Worm (Caenorhabditis elegans) whole organism, young adult: ENCODE measurements around the gene ndub-2.

Experiments used
- C06A6.2 ChIP-seq: fragments of 200-800 bp; sonication (Bioruptor generic); conservative IDR thresholded peaks from 2 replicates; pipeline ENCODE4 v1.3.6; 2022; ENCODE audit warnings: missing genetic modification characterization, missing compliant biosample characterization
- F10E7.11 ChIP-seq: sonication (generic microtip); optimal IDR thresholded peaks from 2 replicates; lab custom pipeline; 2017; ENCODE audit warnings: mild to moderate bottlenecking, missing genetic modification characterization, moderate library complexity, missing compliant biosample characterization
- F33H1.4 ChIP-seq: fragments of 200-800 bp; sonication (Bioruptor generic); IDR thresholded peaks from 2 replicates; pipeline ENCODE4 v1.3.6; 2022; ENCODE audit warnings: missing genetic modification reagents, missing genetic modification characterization, missing compliant biosample characterization
- F37B4.10 ChIP-seq: fragments of 200-800 bp; sonication (Bioruptor generic); IDR thresholded peaks from 2 replicates; pipeline ENCODE4 v1.3.6; 2022; ENCODE audit warnings: missing genetic modification characterization, missing compliant biosample characterization
- F49E8.2 ChIP-seq: sonication (generic microtip); optimal IDR thresholded peaks from 3 replicates; lab custom pipeline; 2017; ENCODE audit warnings: missing genetic modification characterization, mild to moderate bottlenecking, missing compliant biosample characterization, antibody characterized with exemption, moderate library complexity; ENCODE audit not compliant: insufficient read depth
- F55B11.4 ChIP-seq: sonication (generic microtip); optimal IDR thresholded peaks from 2 replicates; lab custom pipeline; 2016; ENCODE audit warnings: missing compliant biosample characterization, missing genetic modification characterization, borderline replicate concordance; ENCODE audit not compliant: insufficient read depth
- F57A8.1 ChIP-seq: fragments of 200-800 bp; sonication (Bioruptor generic); optimal IDR thresholded peaks from 2 replicates; lab custom pipeline; 2018; ENCODE audit warnings: mild to moderate bottlenecking, missing genetic modification characterization, moderate library complexity, missing compliant biosample characterization
- F57C9.4 ChIP-seq: sonication (generic microtip); optimal IDR thresholded peaks from 2 replicates; lab custom pipeline; 2017; ENCODE audit warnings: mild to moderate bottlenecking, missing genetic modification characterization, missing compliant biosample characterization
- Y53F4B.3 ChIP-seq: fragments of 200-800 bp; sonication (Bioruptor generic); IDR thresholded peaks from 2 replicates; pipeline ENCODE4 v1.3.6; 2022; ENCODE audit warnings: missing genetic modification reagents, missing genetic modification characterization, missing compliant biosample characterization
- Y56A3A.18 ChIP-seq: fragments of 200-800 bp; sonication (Bioruptor generic); IDR thresholded peaks from 2 replicates; pipeline ENCODE4 v1.3.6; 2022; ENCODE audit warnings: missing genetic modification reagents, missing genetic modification characterization, missing compliant biosample characterization
- ama-1 ChIP-seq, 3 experiments: fragments of 150-350 bp in 1 of 3; sonication (generic microtip) in 2 of 3; optimal IDR thresholded peaks; 2 replicates each; lab custom pipeline; 2014 to 2018; ENCODE audit warnings: missing biosample characterization in 2 of 3, missing genetic modification characterization in 2 of 3, missing genetic modification reagents in 2 of 3
- attf-3 ChIP-seq: fragments of 200-800 bp; sonication (Bioruptor generic); conservative IDR thresholded peaks from 2 replicates; pipeline ENCODE4 v1.3.6; 2022; ENCODE audit warnings: missing genetic modification reagents, missing genetic modification characterization, missing compliant biosample characterization
- attf-6 ChIP-seq: fragments of 200-800 bp; sonication (Bioruptor generic); IDR thresholded peaks from 2 replicates; pipeline ENCODE4 v1.3.6; 2022; ENCODE audit warnings: missing genetic modification reagents, missing genetic modification characterization, missing compliant biosample characterization
- bed-1 ChIP-seq: fragments of 200-800 bp; sonication (Bioruptor generic); IDR thresholded peaks from 2 replicates; pipeline ENCODE4 v1.3.6; 2022; ENCODE audit warnings: missing genetic modification reagents, missing genetic modification characterization, missing compliant biosample characterization
- ceh-27 ChIP-seq: fragments of 200-800 bp; sonication (Bioruptor generic); optimal IDR thresholded peaks from 2 replicates; lab custom pipeline; 2018; ENCODE audit warnings: mild to moderate bottlenecking, missing genetic modification characterization, moderate library complexity, missing compliant biosample characterization
- ceh-58 ChIP-seq: fragments of 200-800 bp; sonication (Bioruptor generic); IDR thresholded peaks from 2 replicates; pipeline ENCODE4 v1.3.6; 2022; ENCODE audit warnings: missing genetic modification characterization, missing compliant biosample characterization
- die-1 ChIP-seq: sonication (generic microtip); optimal IDR thresholded peaks from 2 replicates; lab custom pipeline; 2016; ENCODE audit warnings: missing genotype, mild to moderate bottlenecking, missing genetic modification characterization, missing compliant biosample characterization
- dox-1 ChIP-seq: fragments of 200-800 bp; sonication (Bioruptor generic); IDR thresholded peaks from 2 replicates; pipeline ENCODE4 v1.3.6; 2022; ENCODE audit warnings: missing genetic modification reagents, missing genetic modification characterization, missing compliant biosample characterization
- egl-44 ChIP-seq: fragments of 200-800 bp; sonication (Bioruptor generic); IDR thresholded peaks from 2 replicates; pipeline ENCODE4 v1.3.6; 2022; ENCODE audit warnings: missing genetic modification reagents, missing genetic modification characterization, missing compliant biosample characterization
- fkh-3 ChIP-seq: sonication (generic microtip); optimal IDR thresholded peaks from 2 replicates; lab custom pipeline; 2016; ENCODE audit warnings: mild to moderate bottlenecking, missing genetic modification characterization, missing compliant biosample characterization
- gei-17 ChIP-seq: fragments of 200-800 bp; sonication (Bioruptor generic); optimal IDR thresholded peaks from 2 replicates; lab custom pipeline; 2018; ENCODE audit warnings: mild to moderate bottlenecking, missing genetic modification characterization, missing compliant biosample characterization
- him-1 ChIP-seq: sonication (generic microtip); optimal IDR thresholded peaks from 2 replicates; lab custom pipeline; 2016; ENCODE audit warnings: missing genotype, missing genetic modification reagents, missing genetic modification characterization, missing compliant biosample characterization
- hsf-1 ChIP-seq: fragments of 200-800 bp; sonication (Bioruptor generic); IDR thresholded peaks from 2 replicates; pipeline ENCODE4 v1.3.6; 2022; ENCODE audit warnings: missing genetic modification reagents, missing genetic modification characterization, missing compliant biosample characterization
- lin-26 ChIP-seq: fragments of 200-800 bp; sonication (Bioruptor generic); IDR thresholded peaks from 2 replicates; pipeline ENCODE4 v1.3.6; 2022; ENCODE audit warnings: missing genetic modification reagents, missing genetic modification characterization, missing compliant biosample characterization
- lin-35 ChIP-seq, 3 experiments: fragments of 150-350 bp in 2 of 3; sonication (generic microtip) in 1 of 3; optimal IDR thresholded peaks; 2 replicates each; lab custom pipeline; 2014 to 2018; ENCODE audit warnings: missing biosample characterization in 3 of 3, missing genetic modification characterization in 3 of 3, missing genetic modification reagents in 3 of 3
- lin-54 ChIP-seq: fragments of 200-800 bp; sonication (Bioruptor generic); optimal IDR thresholded peaks from 2 replicates; lab custom pipeline; 2018; ENCODE audit warnings: mild to moderate bottlenecking, missing genetic modification characterization, missing compliant biosample characterization
- madf-3 ChIP-seq: fragments of 200-800 bp; sonication (Bioruptor generic); IDR thresholded peaks from 2 replicates; pipeline ENCODE4 v1.3.6; 2022; ENCODE audit warnings: missing genetic modification reagents, missing genetic modification characterization, missing compliant biosample characterization
- nfya-1 ChIP-seq: sonication (generic microtip); optimal IDR thresholded peaks from 2 replicates; lab custom pipeline; 2017; ENCODE audit warnings: antibody characterized with exemption, missing compliant biosample characterization, missing genetic modification characterization, borderline replicate concordance; ENCODE audit not compliant: insufficient read depth
- nfya-2 ChIP-seq: fragments of 200-800 bp; sonication (Bioruptor generic); IDR thresholded peaks from 2 replicates; pipeline ENCODE4 v1.3.6; 2022; ENCODE audit warnings: missing genetic modification reagents, missing genetic modification characterization, missing compliant biosample characterization
- nfyb-1 ChIP-seq: fragments of 200-800 bp; sonication (Bioruptor generic); IDR thresholded peaks from 2 replicates; pipeline ENCODE4 v1.3.6; 2022; ENCODE audit warnings: missing genetic modification reagents, missing genetic modification characterization, missing compliant biosample characterization
- nhr-120 ChIP-seq: fragments of 200-800 bp; sonication (Bioruptor generic); IDR thresholded peaks from 2 replicates; pipeline ENCODE4 v1.3.6; 2022; ENCODE audit warnings: missing genetic modification characterization, missing compliant biosample characterization
- nhr-80 ChIP-seq: sonication (generic microtip); optimal IDR thresholded peaks from 2 replicates; lab custom pipeline; 2016; ENCODE audit warnings: missing genetic modification characterization, missing compliant biosample characterization
- rec-8 ChIP-seq, 2 experiments: sonication (generic microtip); optimal IDR thresholded peaks; 2 replicates each; lab custom pipeline; 2016; ENCODE audit warnings: mild to moderate bottlenecking in 2 of 2, missing genetic modification characterization in 2 of 2, missing genetic modification reagents in 2 of 2, missing genotype in 2 of 2, missing biosample characterization in 1 of 2, missing compliant biosample characterization in 1 of 2, moderate library complexity in 1 of 2
- repo-1 ChIP-seq: sonication (generic microtip); optimal IDR thresholded peaks from 2 replicates; lab custom pipeline; 2017; ENCODE audit warnings: mild to moderate bottlenecking, missing genetic modification characterization, missing compliant biosample characterization
- sea-2 ChIP-seq: fragments of 200-800 bp; sonication (Bioruptor generic); IDR thresholded peaks from 2 replicates; pipeline ENCODE4 v1.3.6; 2022; ENCODE audit warnings: missing genetic modification characterization, missing compliant biosample characterization
- snpc-1.3 ChIP-seq: sonication (generic microtip); optimal IDR thresholded peaks from 2 replicates; lab custom pipeline; 2017; ENCODE audit warnings: missing genetic modification characterization, mild to moderate bottlenecking, missing compliant biosample characterization, antibody characterized with exemption, moderate library complexity, missing genotype, missing genetic modification reagents; ENCODE audit not compliant: insufficient read depth
- snpc-4 ChIP-seq, 5 experiments: fragments of 150-350 bp in 1 of 5; sonication (generic microtip) in 4 of 5; optimal IDR thresholded peaks; 2 replicates each; lab custom pipeline; 2014 to 2018; ENCODE audit warnings: missing genetic modification characterization in 5 of 5, missing biosample characterization in 3 of 5, antibody characterized with exemption in 2 of 5, mild to moderate bottlenecking in 2 of 5, missing compliant biosample characterization in 2 of 5, missing genotype in 2 of 5, moderate library complexity in 2 of 5, missing genetic modification reagents in 1 of 5
- somi-1 ChIP-seq: fragments of 200-800 bp; sonication (Bioruptor generic); optimal IDR thresholded peaks from 2 replicates; lab custom pipeline; 2018; ENCODE audit warnings: mild to moderate bottlenecking, missing genetic modification characterization, missing compliant biosample characterization
- tbx-9 ChIP-seq: sonication (generic microtip); optimal IDR thresholded peaks from 2 replicates; lab custom pipeline; 2016; ENCODE audit warnings: borderline replicate concordance, missing genetic modification characterization, inconsistent platforms, missing compliant biosample characterization
- unc-130 ChIP-seq: sonication (generic microtip); optimal IDR thresholded peaks from 2 replicates; lab custom pipeline; 2016; ENCODE audit warnings: missing genetic modification reagents, missing genetic modification characterization, missing compliant biosample characterization
- zim-3 ChIP-seq: sonication (generic microtip); optimal IDR thresholded peaks from 2 replicates; lab custom pipeline; 2017; ENCODE audit warnings: mild to moderate bottlenecking, missing genetic modification characterization, moderate library complexity, missing compliant biosample characterization
- ztf-18 ChIP-seq: sonication (generic microtip); optimal IDR thresholded peaks from 2 replicates; lab custom pipeline; 2016; ENCODE audit warnings: missing genotype, mild to moderate bottlenecking, missing genetic modification characterization, missing compliant biosample characterization
- ztf-25 ChIP-seq: fragments of 200-800 bp; sonication (Bioruptor generic); IDR thresholded peaks from 2 replicates; pipeline ENCODE4 v1.3.6; 2022; ENCODE audit warnings: missing genetic modification reagents, missing genetic modification characterization, missing compliant biosample characterization
- ztf-26 ChIP-seq: sonication (generic microtip); optimal IDR thresholded peaks from 2 replicates; lab custom pipeline; 2017; ENCODE audit warnings: missing genetic modification characterization, missing compliant biosample characterization
- ztf-28 ChIP-seq: fragments of 200-800 bp; sonication (Bioruptor generic); IDR thresholded peaks from 2 replicates; pipeline ENCODE4 v1.3.6; 2022; ENCODE audit warnings: missing genetic modification reagents, missing genetic modification characterization, missing compliant biosample characterization
- ztf-3 ChIP-seq: fragments of 200-800 bp; sonication (Bioruptor generic); optimal IDR thresholded peaks from 2 replicates; lab custom pipeline; 2018; ENCODE audit warnings: mild to moderate bottlenecking, missing genetic modification characterization, missing compliant biosample characterization

Gene ndub-2

ce11 chrII:8996064-8996463 lies at the start of gene ndub-2:
TSS of gene ndub-2 (plus strand) at chrII:8996364.
- TF ChIP-seq nfya-2 = no peak
- TF ChIP-seq die-1 (tag; lab: Kevin White, UChicago) = no peak
- TF ChIP-seq nfya-1 = no peak
- TF ChIP-seq nfyb-1 = no peak
- no peak for TF ChIP-seq repo-1 (tag; lab: Kevin White, UChicago)
- no peak for TF ChIP-seq egl-44
- no peak for TF ChIP-seq snpc-4 (GFP tag; optimal IDR thresholded peaks at IDR 0.05; lab: Kevin White, UChicago)
- TF ChIP-seq snpc-4 (tag; optimal IDR thresholded peaks at IDR 0.05; lab: Kevin White, UChicago) = no peak
- no peak for TF ChIP-seq Y53F4B.3 (GFP tag; lab: Robert Waterston, UW)
- no peak for TF ChIP-seq bed-1
- no peak for TF ChIP-seq nhr-80
- no peak for TF ChIP-seq lin-54 (GFP tag; lab: Kevin White, UChicago)
- no peak for TF ChIP-seq zim-3 (tag; lab: Kevin White, UChicago)
- TF ChIP-seq ceh-58 = no peak
- no peak for TF ChIP-seq hsf-1
- no peak for TF ChIP-seq C06A6.2 (GFP tag; lab: Robert Waterston, UW)
- no peak for TF ChIP-seq attf-6 (GFP tag; lab: Robert Waterston, UW)
- no peak for TF ChIP-seq dox-1 (GFP tag; lab: Robert Waterston, UW)
- TF ChIP-seq unc-130 = no peak
- TF ChIP-seq F10E7.11 (tag; lab: Kevin White, UChicago) = no peak
- no peak for TF ChIP-seq ceh-27 (GFP tag; lab: Kevin White, UChicago)
- TF ChIP-seq, all 124 proteins: peak for 0

ce11 chrII:8947391-8947790 lies 48.8 kb upstream of the ndub-2 start, which contains the start of gene cutl-15:
TSS of gene cutl-15 (minus strand) at chrII:8947688.
- TF ChIP-seq attf-3 (GFP tag; lab: Robert Waterston, UW) (no peak), nhr-120 (no peak), ztf-26 (tag; lab: Kevin White, UChicago) (no peak), somi-1 (GFP tag; lab: Kevin White, UChicago) (no peak), F49E8.2 (no peak), him-1 (tag; lab: Kevin White, UChicago) (no peak), F37B4.10 (GFP tag; lab: Robert Waterston, UW) (no peak), snpc-1.3 (no peak), F33H1.4 (no peak), lin-35 (GFP tag; optimal IDR thresholded peaks at IDR 0.05; lab: Kevin White, UChicago) (no peak), tbx-9 (tag; lab: Kevin White, UChicago) (no peak), ceh-27 (GFP tag; lab: Kevin White, UChicago) (no peak), bed-1 (no peak), lin-54 (GFP tag; lab: Kevin White, UChicago) (no peak), F57A8.1 (GFP tag; lab: Kevin White, UChicago) (no peak), gei-17 (no peak), Y56A3A.18 (GFP tag; lab: Robert Waterston, UW) (no peak), ztf-18 (no peak)
- TF ChIP-seq, all 124 proteins: peak for 0

- TF ChIP-seq nhr-80 = no peak
- TF ChIP-seq ztf-3 (GFP tag; lab: Kevin White, UChicago) = no peak
- TF ChIP-seq ztf-28 (GFP tag; lab: Robert Waterston, UW) = no peak
- no peak for TF ChIP-seq F57C9.4 (tag; lab: Kevin White, UChicago)
- no peak for TF ChIP-seq ztf-25 (GFP tag; lab: Robert Waterston, UW)
- no peak for TF ChIP-seq attf-6 (GFP tag; lab: Robert Waterston, UW)
- no peak for TF ChIP-seq ama-1 (optimal IDR thresholded peaks at IDR 0.05; lab: Kevin White, UChicago)
- TF ChIP-seq ama-1 (GFP tag; optimal IDR thresholded peaks at IDR 0.05; lab: Kevin White, UChicago) = no peak
- TF ChIP-seq madf-3 (GFP tag; lab: Robert Waterston, UW) = no peak
- no peak for TF ChIP-seq rec-8 (tag; optimal IDR thresholded peaks at IDR 0.05; lab: Kevin White, UChicago)
- TF ChIP-seq fkh-3 = no peak
- TF ChIP-seq lin-26 (GFP tag; lab: Robert Waterston, UW) = no peak
- TF ChIP-seq die-1 (tag; lab: Kevin White, UChicago) = no peak
- no peak for TF ChIP-seq sea-2
- no peak for TF ChIP-seq F55B11.4
- TF ChIP-seq F10E7.11 (tag; lab: Kevin White, UChicago) = no peak
These were observed 47.5 kb upstream of the ndub-2 start for ce11 chrII:8948640-8949039.
